Worm (Caenorhabditis elegans) whole organism, L4 larva: Measurements from ENCODE around the gene algn-5.

Experiments
- ama-1 ChIP-seq: fragments of 150-350 bp; optimal IDR thresholded peaks from 2 replicates; lab custom pipeline; 2014; ENCODE audit warnings: inconsistent platforms, mixed read lengths
- madf-5 ChIP-seq, 2 experiments: fragments of 200-800 bp; sonication (Bioruptor generic); IDR thresholded peaks; 2 replicates each; pipeline ENCODE4 v1.3.6; 2022; ENCODE audit warnings: missing compliant biosample characterization in 2 of 2, missing genetic modification characterization in 2 of 2
- mdl-1 ChIP-seq, 2 experiments: fragments of 150-350 bp in 1 of 2; sonication (generic microtip) in 1 of 2; optimal IDR thresholded peaks; 2 replicates each; lab custom pipeline; 2014 to 2017; ENCODE audit warnings: missing biosample characterization in 2 of 2, missing genetic modification characterization in 2 of 2
- mep-1 ChIP-seq: fragments of 150-350 bp; sonication (generic microtip); optimal IDR thresholded peaks from 3 replicates; lab custom pipeline; 2014; ENCODE audit warnings: missing biosample characterization, missing genetic modification characterization
- mxl-3 ChIP-seq: fragments of 200-800 bp; sonication (Bioruptor generic); optimal IDR thresholded peaks from 2 replicates; lab custom pipeline; 2018; ENCODE audit warnings: mild to moderate bottlenecking, missing genetic modification characterization, missing compliant biosample characterization
- nhr-41 ChIP-seq: fragments of 200-800 bp; sonication (Bioruptor generic); IDR thresholded peaks from 2 replicates; pipeline ENCODE4 v1.3.6; 2022; ENCODE audit warnings: missing genetic modification reagents, missing genetic modification characterization, missing compliant biosample characterization
- pqm-1 ChIP-seq: sonication (generic microtip); optimal IDR thresholded peaks from 2 replicates; lab custom pipeline; 2017; ENCODE audit warnings: missing biosample characterization, missing genetic modification characterization
- snpc-4 ChIP-seq: fragments of 150-350 bp; optimal IDR thresholded peaks from 2 replicates; lab custom pipeline; 2014; ENCODE audit warnings: missing biosample characterization, missing genetic modification characterization

DNA sequence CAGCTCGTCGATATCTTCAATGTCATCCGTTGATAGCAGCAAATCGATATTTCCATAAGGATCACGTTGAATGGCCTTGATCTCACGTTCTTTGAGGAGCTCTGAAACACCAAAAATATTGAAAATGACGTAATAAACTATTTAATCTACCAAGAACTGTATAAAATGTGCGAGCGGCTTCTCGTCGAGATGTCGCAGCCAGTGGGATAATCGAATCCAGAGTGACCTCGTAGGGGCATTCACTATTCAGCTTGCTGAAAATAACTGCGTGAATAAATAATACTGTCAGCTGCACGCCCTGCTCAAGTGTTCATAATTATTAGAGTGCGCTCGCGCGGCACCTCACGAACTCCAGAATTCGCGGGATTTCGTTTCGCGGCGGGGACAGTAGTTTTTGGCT is 25.2 kb upstream of the algn-5 start, which contains the start of gene Y45G5AM.7:
- TF ChIP-seq nhr-41 (GFP tag; lab: Robert Waterston, UW) (no peak), mdl-1 (tag; optimal IDR thresholded peaks at IDR 0.05; lab: Kevin White, UChicago) (no peak), madf-5 (GFP tag; IDR thresholded peaks at IDR 0.05; lab: Robert Waterston, UW) (no peak), mxl-3 (GFP tag; lab: Kevin White, UChicago) (no peak), pqm-1 (tag; lab: Kevin White, UChicago) (no peak), snpc-4 (tag; lab: Kevin White, UChicago) (no peak), ama-1 (lab: Kevin White, UChicago) (no peak), mep-1 (tag; lab: Kevin White, UChicago) (no peak)
